Worm (Caenorhabditis elegans): ENCODE results near the gene F35C8.5.

- TF ChIP-seq nfya-1 (tag; optimal IDR thresholded peaks at IDR 0.05; ENCODE audit: insufficient read depth) = no peak
- TF ChIP-seq nhr-76 (tag; optimal IDR thresholded peaks at IDR 0.05) = no peak
- no peak for TF ChIP-seq R02D3.7 (tag; optimal IDR thresholded peaks at IDR 0.05)
- no peak for TF ChIP-seq fos-1 (tag; optimal IDR thresholded peaks at IDR 0.05)
Observed at ce11 chrX:5335368-5335767, 30.2 kb upstream of the F35C8.5 start, which contains the start of gene C26B9.6.
